Fruit fly (Drosophila melanogaster) whole organism, embryonic: ENCODE measurements around the gene Peritrophin-15a.

Experiments
- Ada2b ChIP-seq: fragments of 200-800 bp; sonication (Bioruptor generic); IDR thresholded peaks from 2 replicates; pipeline ENCODE4 v1.3.6; 2022; ENCODE audit warnings: missing biosample characterization, missing genetic modification characterization
- Asciz ChIP-seq: fragments of 200-800 bp; sonication (Bioruptor generic); optimal IDR thresholded peaks from 2 replicates; lab custom pipeline; 2017; ENCODE audit warnings: missing biosample characterization, mild to moderate bottlenecking, missing genetic modification characterization, missing genetic modification reagents
- CG10274 ChIP-seq: fragments of 200-800 bp; sonication (Bioruptor generic); optimal IDR thresholded peaks from 3 replicates; lab custom pipeline; 2017; ENCODE audit warnings: missing biosample characterization, mild to moderate bottlenecking, missing genetic modification characterization
- CG10543 ChIP-seq: fragments of 200-800 bp; sonication (Bioruptor generic); optimal IDR thresholded peaks from 3 replicates; lab custom pipeline; 2017; ENCODE audit warnings: missing biosample characterization, mild to moderate bottlenecking, missing genetic modification characterization, moderate library complexity
- CG10654 ChIP-seq: fragments of 200-800 bp; sonication (Bioruptor generic); optimal IDR thresholded peaks from 2 replicates; lab custom pipeline; 2016; ENCODE audit warnings: missing biosample characterization, missing genetic modification characterization
- CG12236 ChIP-seq: fragments of 200-800 bp; sonication (Bioruptor generic); optimal IDR thresholded peaks from 2 replicates; lab custom pipeline; 2016; ENCODE audit warnings: missing biosample characterization, missing genetic modification characterization
- CG12391 ChIP-seq: fragments of 200-800 bp; sonication (Bioruptor generic); optimal IDR thresholded peaks from 3 replicates; lab custom pipeline; 2018; ENCODE audit warnings: missing biosample characterization, mild to moderate bottlenecking, missing genetic modification characterization, moderate library complexity
- CG13296 ChIP-seq: fragments of 200-800 bp; sonication (Bioruptor generic); optimal IDR thresholded peaks from 3 replicates; lab custom pipeline; 2018; ENCODE audit warnings: missing biosample characterization, mild to moderate bottlenecking, missing genetic modification characterization
- CG13894 ChIP-seq: fragments of 200-800 bp; sonication (Bioruptor generic); optimal IDR thresholded peaks from 3 replicates; lab custom pipeline; 2018; ENCODE audit warnings: missing biosample characterization, mild to moderate bottlenecking, missing genetic modification characterization, moderate library complexity
- CG14710 ChIP-seq: fragments of 200-800 bp; sonication (Bioruptor generic); optimal IDR thresholded peaks from 3 replicates; lab custom pipeline; 2019; ENCODE audit warnings: missing biosample characterization, mild to moderate bottlenecking, missing genetic modification characterization, moderate library complexity
- CG17568 ChIP-seq: fragments of 200-800 bp; sonication (Bioruptor generic); optimal IDR thresholded peaks from 2 replicates; lab custom pipeline; 2018; ENCODE audit warnings: missing biosample characterization, mild to moderate bottlenecking, missing genetic modification characterization, moderate library complexity
- CG17802 ChIP-seq: fragments of 200-800 bp; sonication (Bioruptor generic); optimal IDR thresholded peaks from 2 replicates; lab custom pipeline; 2018; ENCODE audit warnings: missing biosample characterization, mild to moderate bottlenecking, missing genetic modification characterization, moderate library complexity
- CG2875 ChIP-seq: fragments of 200-800 bp; sonication (Bioruptor generic); optimal IDR thresholded peaks from 2 replicates; lab custom pipeline; 2017; ENCODE audit warnings: missing biosample characterization, mild to moderate bottlenecking, missing genetic modification characterization, missing genetic modification reagents
- CG4617 ChIP-seq: fragments of 200-800 bp; sonication (Bioruptor generic); optimal IDR thresholded peaks from 3 replicates; lab custom pipeline; 2016; ENCODE audit warnings: missing biosample characterization, missing genetic modification characterization, borderline replicate concordance
- CG4707 ChIP-seq: fragments of 200-800 bp; sonication (Bioruptor generic); optimal IDR thresholded peaks from 2 replicates; lab custom pipeline; 2018; ENCODE audit warnings: missing biosample characterization, mild to moderate bottlenecking, missing genetic modification characterization, moderate library complexity
- CG6683 ChIP-seq: fragments of 200-800 bp; sonication (Bioruptor generic); optimal IDR thresholded peaks from 2 replicates; lab custom pipeline; 2017; ENCODE audit warnings: missing biosample characterization, mild to moderate bottlenecking, missing genetic modification characterization, missing genetic modification reagents
- CG6791 ChIP-seq: fragments of 200-800 bp; sonication (Bioruptor generic); IDR thresholded peaks from 3 replicates; pipeline ENCODE4 v1.3.6; 2022; ENCODE audit warnings: missing biosample characterization, missing genetic modification characterization; ENCODE audit not compliant: partially characterized antibody
- Chrac-16 ChIP-seq: fragments of 200-800 bp; sonication (Bioruptor generic); optimal IDR thresholded peaks from 3 replicates; lab custom pipeline; 2016; ENCODE audit warnings: missing biosample characterization, missing genetic modification characterization
- Fer2 ChIP-seq: fragments of 200-800 bp; sonication (Bioruptor generic); optimal IDR thresholded peaks from 2 replicates; lab custom pipeline; 2018; ENCODE audit warnings: missing biosample characterization, mild to moderate bottlenecking, missing genetic modification characterization, moderate library complexity
- HLH4C ChIP-seq: fragments of 200-800 bp; sonication (Bioruptor generic); IDR thresholded peaks from 3 replicates; pipeline ENCODE4 v1.3.6; 2022; ENCODE audit warnings: missing biosample characterization, missing genetic modification characterization; ENCODE audit not compliant: partially characterized antibody
- HLHmδ ChIP-seq: fragments of 200-800 bp; sonication (Bioruptor generic); optimal IDR thresholded peaks from 2 replicates; lab custom pipeline; 2018; ENCODE audit warnings: missing biosample characterization, mild to moderate bottlenecking, missing genetic modification characterization, moderate library complexity
- HmgD ChIP-seq: fragments of 200-800 bp; sonication (Bioruptor generic); optimal IDR thresholded peaks from 3 replicates; lab custom pipeline; 2016; ENCODE audit warnings: missing biosample characterization, missing genetic modification characterization
- Jarid2 ChIP-seq: fragments of 200-800 bp; sonication (Bioruptor generic); optimal IDR thresholded peaks from 3 replicates; lab custom pipeline; 2017; ENCODE audit warnings: mild to moderate bottlenecking, missing biosample characterization, missing genetic modification reagents, missing genetic modification characterization
- NC2β ChIP-seq: fragments of 200-800 bp; sonication (Bioruptor generic); optimal IDR thresholded peaks from 2 replicates; lab custom pipeline; 2016; ENCODE audit warnings: missing biosample characterization, missing genetic modification characterization
- PHDP ChIP-seq: fragments of 200-800 bp; sonication (Bioruptor generic); optimal IDR thresholded peaks from 3 replicates; lab custom pipeline; 2018; ENCODE audit warnings: missing biosample characterization, mild to moderate bottlenecking, missing genetic modification characterization, moderate library complexity
- Ptx1 ChIP-seq: fragments of 200-800 bp; sonication (Bioruptor generic); IDR thresholded peaks from 2 replicates; pipeline ENCODE4 v1.3.6; 2022; ENCODE audit warnings: missing biosample characterization, missing genetic modification characterization
- bab2 ChIP-seq: fragments of 200-800 bp; sonication (Bioruptor generic); optimal IDR thresholded peaks from 2 replicates; lab custom pipeline; 2016; ENCODE audit warnings: missing biosample characterization, missing genetic modification characterization
- bigmax ChIP-seq: fragments of 200-800 bp; sonication (Bioruptor generic); optimal IDR thresholded peaks from 2 replicates; lab custom pipeline; 2018; ENCODE audit warnings: missing biosample characterization, mild to moderate bottlenecking, missing genetic modification characterization
- br ChIP-seq: fragments of >200 bp; optimal IDR thresholded peaks from 2 replicates; lab custom pipeline; 2017
- dmrt99B ChIP-seq: fragments of 200-800 bp; sonication (Bioruptor generic); optimal IDR thresholded peaks from 2 replicates; lab custom pipeline; 2018; ENCODE audit warnings: missing biosample characterization, mild to moderate bottlenecking, missing genetic modification characterization, moderate library complexity
- eve ChIP-seq, 2 experiments: fragments of >200 bp; optimal IDR thresholded peaks; 2 replicates each; lab custom pipeline; 2017; ENCODE audit warnings: missing biosample characterization in 2 of 2, missing genetic modification characterization in 2 of 2
- fd64A ChIP-seq: fragments of 200-800 bp; sonication (Bioruptor generic); optimal IDR thresholded peaks from 3 replicates; lab custom pipeline; 2018; ENCODE audit warnings: missing biosample characterization, mild to moderate bottlenecking, missing genetic modification characterization
- ftz-f1 ChIP-seq: fragments of 200-800 bp; sonication (Bioruptor generic); optimal IDR thresholded peaks from 2 replicates; lab custom pipeline; 2016; ENCODE audit warnings: missing biosample characterization, missing genetic modification characterization
- gro ChIP-seq: fragments of 200-800 bp; sonication (Bioruptor generic); optimal IDR thresholded peaks from 2 replicates; lab custom pipeline; 2016; ENCODE audit warnings: missing biosample characterization, missing genetic modification characterization
- insv ChIP-seq, 2 experiments: fragments of 200-800 bp; sonication (Bioruptor generic); optimal IDR thresholded peaks; 3 replicates each; lab custom pipeline; 2016 to 2018; ENCODE audit warnings: missing biosample characterization in 2 of 2, missing genetic modification characterization in 2 of 2
- jigr1 ChIP-seq: fragments of 200-800 bp; sonication (Bioruptor generic); IDR thresholded peaks from 3 replicates; pipeline ENCODE4 v1.3.6; 2022; ENCODE audit warnings: missing biosample characterization, missing genetic modification characterization
- jumu ChIP-seq: fragments of 200-800 bp; sonication (Bioruptor generic); optimal IDR thresholded peaks from 3 replicates; lab custom pipeline; 2016; ENCODE audit warnings: missing biosample characterization, missing genetic modification characterization
- kay ChIP-seq: fragments of 200-800 bp; sonication (Bioruptor generic); optimal IDR thresholded peaks from 2 replicates; lab custom pipeline; 2016; ENCODE audit warnings: missing biosample characterization, missing genetic modification characterization
- lilli ChIP-seq: fragments of 200-800 bp; sonication (Bioruptor generic); optimal IDR thresholded peaks from 3 replicates; lab custom pipeline; 2016; ENCODE audit warnings: missing biosample characterization, missing genetic modification characterization
- lmd ChIP-seq: fragments of 200-800 bp; sonication (Bioruptor generic); IDR thresholded peaks from 2 replicates; pipeline ENCODE4 v1.3.6; 2022; ENCODE audit warnings: missing biosample characterization, missing genetic modification characterization
- salm ChIP-seq: fragments of 200-800 bp; sonication (Bioruptor generic); optimal IDR thresholded peaks from 2 replicates; lab custom pipeline; 2018; ENCODE audit warnings: missing biosample characterization, mild to moderate bottlenecking, missing genetic modification characterization
- sc ChIP-seq, 3 experiments: fragments of >200 bp in 2 of 3; fragments of 200-800 bp in 1 of 3; sonication (Bioruptor generic) in 1 of 3; optimal IDR thresholded peaks; 2 replicates in 2 of 3; 3 replicates in 1 of 3; lab custom pipeline; 2017; ENCODE audit warnings: mild to moderate bottlenecking in 1 of 3, missing biosample characterization in 1 of 3, missing genetic modification characterization in 1 of 3, missing genetic modification reagents in 1 of 3
- scrt ChIP-seq: fragments of 200-800 bp; sonication (Bioruptor generic); optimal IDR thresholded peaks from 2 replicates; lab custom pipeline; 2018; ENCODE audit warnings: missing biosample characterization, mild to moderate bottlenecking, missing genetic modification characterization, moderate library complexity
- sens ChIP-seq: fragments of 200-800 bp; sonication (Bioruptor generic); peaks from one replicate; lab custom pipeline; 2016; ENCODE audit warnings: missing biosample characterization, missing genetic modification characterization
- tup ChIP-seq: fragments of 200-800 bp; sonication (Bioruptor generic); optimal IDR thresholded peaks from 2 replicates; lab custom pipeline; 2016; ENCODE audit warnings: missing biosample characterization, mild to moderate bottlenecking, missing genetic modification characterization, moderate library complexity
- vfl ChIP-seq: fragments of 200-800 bp; sonication (Bioruptor generic); optimal IDR thresholded peaks from 2 replicates; lab custom pipeline; 2016; ENCODE audit warnings: missing biosample characterization, missing genetic modification characterization
- yki ChIP-seq: fragments of >200 bp; optimal IDR thresholded peaks from 3 replicates; lab custom pipeline; 2018
- zen ChIP-seq: fragments of 200-800 bp; sonication (Bioruptor generic); optimal IDR thresholded peaks from 3 replicates; lab custom pipeline; 2018; ENCODE audit warnings: missing biosample characterization, mild to moderate bottlenecking, missing genetic modification characterization, moderate library complexity

Gene Peritrophin-15a

DNA sequence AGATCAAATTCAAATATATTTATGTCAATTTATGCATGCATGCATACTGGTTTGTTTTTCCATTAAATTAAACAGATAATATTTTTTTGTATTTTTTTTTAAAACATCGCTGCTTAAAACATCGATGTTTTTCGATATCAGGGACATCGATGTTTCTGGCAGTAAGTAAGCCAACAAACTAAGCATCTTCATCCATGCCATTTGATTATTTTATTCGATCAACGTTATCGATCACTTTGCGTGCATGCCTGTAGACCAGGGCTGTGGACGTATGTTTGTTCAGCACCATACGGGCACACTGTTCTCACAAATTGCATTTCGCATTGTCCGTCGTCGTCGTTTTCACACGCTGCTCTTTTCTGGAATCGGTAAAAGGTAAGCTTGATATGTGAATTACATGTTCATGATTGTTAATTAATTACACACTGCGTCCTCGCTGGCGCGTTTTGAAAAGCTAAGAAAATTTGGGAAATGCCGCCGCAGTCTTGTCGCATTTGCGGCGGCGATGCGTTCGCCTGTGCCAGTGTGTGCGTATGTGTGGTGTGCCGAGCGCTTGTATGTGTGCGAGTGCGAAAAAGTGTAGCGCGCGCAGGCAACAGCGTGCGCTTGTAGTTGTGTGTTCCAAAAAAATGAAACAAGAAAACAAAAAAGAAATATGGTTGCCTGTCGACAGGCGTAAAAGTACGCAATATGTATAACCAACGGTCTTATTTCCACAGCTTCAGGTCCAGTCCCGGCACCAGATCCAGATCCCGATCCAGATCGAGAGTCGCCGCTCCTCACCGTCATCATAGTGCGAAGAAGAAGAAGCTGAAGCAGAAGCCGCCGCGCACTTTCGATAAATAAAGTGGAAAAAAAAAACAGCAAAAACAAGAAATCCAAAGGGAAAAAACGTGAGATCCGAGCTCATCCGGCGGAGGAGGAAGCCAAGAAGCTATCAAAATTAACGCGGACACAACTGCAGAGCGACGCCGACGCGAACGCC is 7.7 kb upstream of the Peritrophin-15a start, which contains the start of gene emb (continued):
- TF ChIP-seq CG13894 (tag; lab: Kevin White, UChicago) (no peak), CG13296 (GFP tag; lab: Kevin White, UChicago) (no peak), Fer2 (tag; lab: Kevin White, UChicago) (no peak), CG6683 (no peak), CG14710 (tag; lab: Kevin White, UChicago) (peak; percentile 97), scrt (GFP tag; lab: Kevin White, UChicago) (no peak), CG4617 (GFP tag; lab: Kevin White, UChicago) (peak; percentile 61), lmd (GFP tag; lab: Robert Waterston, UW) (peak; percentile 21; the same call in 1 of the 2 replicates), zen (peak; percentile 77), CG10654 (GFP tag; lab: Kevin White, UChicago) (peak; percentile 7), lilli (GFP tag; lab: Kevin White, UChicago) (peak; percentile 67), CG6791 (GFP tag; lab: Robert Waterston, UW) (peak; percentile 99), kay (GFP tag; lab: Kevin White, UChicago) (no peak), Ptx1 (GFP tag; lab: Robert Waterston, UW) (0 out of 2 replicates have a peak, but pooled peaks have one; percentile 2), CG17802 (peak; percentile 40), CG17568 (GFP tag; lab: Kevin White, UChicago) (no peak), Asciz (no peak), salm (tag; lab: Kevin White, UChicago) (no peak), Jarid2 (GFP tag; lab: Kevin White, UChicago) (no peak), insv (GFP tag; optimal IDR thresholded peaks at IDR 0.05; lab: Kevin White, UChicago) (peak in 1 of 2 experiments; percentile 41), CG12391 (tag; lab: Kevin White, UChicago) (peak; percentile 80), CG10543 (GFP tag; lab: Kevin White, UChicago) (no peak), PHDP (tag; lab: Kevin White, UChicago) (no peak), jigr1 (GFP tag; lab: Robert Waterston, UW) (peak; percentile 57; the same call in 1 of the 3 replicates), HmgD (GFP tag; lab: Kevin White, UChicago) (peak; percentile 90), bab2 (GFP tag; lab: Kevin White, UChicago) (peak; percentile 43), jumu (peak; percentile 58), Chrac-16 (GFP tag; lab: Kevin White, UChicago) (peak; percentile 56), ftz-f1 (peak; percentile 19), CG2875 (GFP tag; lab: Kevin White, UChicago) (no peak), sens (GFP tag; lab: Kevin White, UChicago) (peak; percentile 88), gro (GFP tag; lab: Kevin White, UChicago) (no peak), bigmax (GFP tag; lab: Kevin White, UChicago) (no peak), HLHmδ (GFP tag; lab: Kevin White, UChicago) (peak; percentile 12), eve (GFP tag; optimal IDR thresholded peaks at IDR 0.05; lab: Kevin White, UChicago) (no peak), fd64A (peak; percentile 2), yki (lab: Kevin White, UChicago) (no peak), tup (GFP tag; lab: Kevin White, UChicago) (no peak), dmrt99B (tag; lab: Kevin White, UChicago) (no peak), br (lab: Kevin White, UChicago) (no peak), CG4707 (GFP tag; lab: Kevin White, UChicago) (no peak), CG10274 (no peak), NC2β (GFP tag; lab: Kevin White, UChicago) (peak; percentile 47), CG12236 (GFP tag; lab: Kevin White, UChicago) (peak; percentile 38), vfl (peak; percentile 34), HLH4C (GFP tag; lab: Robert Waterston, UW) (peak; percentile 100), sc (optimal IDR thresholded peaks at IDR 0.05; lab: Kevin White, UChicago) (no peak), sc (GFP tag; optimal IDR thresholded peaks at IDR 0.05; lab: Kevin White, UChicago) (no peak), Ada2b (GFP tag; lab: Robert Waterston, UW) (no peak)
